Fruit fly (Drosophila melanogaster): Measurements from ENCODE around the gene Jon25Bii.

Gene Jon25Bii

DNA sequence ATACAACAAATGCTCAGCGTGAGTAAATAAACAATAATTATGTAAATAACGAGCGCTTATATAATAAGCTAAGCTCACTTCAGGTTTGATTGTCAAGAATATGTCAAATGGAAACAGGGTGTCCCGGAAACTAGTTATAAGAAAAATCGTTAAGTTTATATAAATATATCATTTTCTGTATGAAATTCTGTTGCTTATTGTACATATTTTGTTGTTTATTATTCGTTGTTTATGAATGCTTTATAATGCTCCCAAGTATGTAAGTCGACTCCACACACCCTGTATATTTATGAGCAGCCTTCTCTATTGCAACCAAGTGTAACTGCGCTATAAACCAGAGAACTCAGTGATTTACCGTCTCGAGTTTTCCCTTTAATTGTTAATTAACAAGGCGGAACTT, 22.4 kb downstream of the Jon25Bii start (continued):
- no peak for TF ChIP-seq CG15479 (GFP tag; optimal IDR thresholded peaks at IDR 0.05)
- peak; percentile 5 for TF ChIP-seq Sox102F (GFP tag; optimal IDR thresholded peaks at IDR 0.05)
- no peak for TF ChIP-seq kay (GFP tag; optimal IDR thresholded peaks at IDR 0.05)
- TF ChIP-seq CG17829 (tag; optimal IDR thresholded peaks at IDR 0.05), result no peak
- TF ChIP-seq ems (GFP tag; optimal IDR thresholded peaks at IDR 0.05), result no peak
- TF ChIP-seq CG1792 (GFP tag; optimal IDR thresholded peaks at IDR 0.05), result no peak
- peak in 1 of 2 experiments; percentile 73 for TF ChIP-seq Pdp1 (GFP tag; optimal IDR thresholded peaks at IDR 0.05)
- no peak for TF ChIP-seq CG2889 (GFP tag; IDR thresholded peaks at IDR 0.05)
- no peak for TF ChIP-seq lilli (GFP tag; optimal IDR thresholded peaks at IDR 0.05)
- TF ChIP-seq Ets65A (GFP tag), result no peak
- no peak for TF ChIP-seq Hsf (GFP tag; optimal IDR thresholded peaks at IDR 0.05)
- TF ChIP-seq CG10366 (GFP tag; IDR thresholded peaks at IDR 0.05), result 0 out of 2 replicates have a peak, but pooled peaks have one; percentile 8
- TF ChIP-seq mld (GFP tag; IDR thresholded peaks at IDR 0.05; ENCODE audit: partially characterized antibody), result no peak
- TF ChIP-seq gem (tag; optimal IDR thresholded peaks at IDR 0.05), result peak; percentile 49
- TF ChIP-seq hkb (optimal IDR thresholded peaks at IDR 0.05), result no peak
- 0 out of 2 replicates have a peak, but pooled peaks have one; percentile 13 for TF ChIP-seq hkb (GFP tag; IDR thresholded peaks at IDR 0.05)
- TF ChIP-seq CG16863 (GFP tag; optimal IDR thresholded peaks at IDR 0.05), result no peak
- TF ChIP-seq cas (GFP tag; IDR thresholded peaks at IDR 0.05), result no peak
- TF ChIP-seq CG31224 (GFP tag; IDR thresholded peaks at IDR 0.05), result no peak
- TF ChIP-seq CrebB (tag; optimal IDR thresholded peaks at IDR 0.05), result no peak
- no peak for TF ChIP-seq unc-4 (GFP tag; IDR thresholded peaks at IDR 0.05; ENCODE audit: partially characterized antibody)
- TF ChIP-seq CG14050 (GFP tag; IDR thresholded peaks at IDR 0.05), result 0 out of 3 replicates have a peak, but pooled peaks have one; percentile 10
- TF ChIP-seq CG13624 (GFP tag; optimal IDR thresholded peaks at IDR 0.05), result no peak
- TF ChIP-seq Sin3A (optimal IDR thresholded peaks at IDR 0.05), result no peak
- TF ChIP-seq CG11398 (GFP tag; optimal IDR thresholded peaks at IDR 0.05), result no peak
- TF ChIP-seq rib (GFP tag; IDR thresholded peaks at IDR 0.05), result no peak
- TF ChIP-seq ci (GFP tag; IDR thresholded peaks at IDR 0.05), result peak; percentile 68; the same call in 2 of the 3 replicates
- no peak for TF ChIP-seq ato (GFP tag; IDR thresholded peaks at IDR 0.05; ENCODE audit: partially characterized antibody)
- TF ChIP-seq da (GFP tag; optimal IDR thresholded peaks at IDR 0.05), result no peak
- TF ChIP-seq CG10431 (GFP tag; optimal IDR thresholded peaks at IDR 0.05), result no peak
- no peak for TF ChIP-seq repo (GFP tag; optimal IDR thresholded peaks at IDR 0.05)
- no peak for TF ChIP-seq ase (GFP tag; IDR thresholded peaks at IDR 0.05)
- TF ChIP-seq en (GFP tag; optimal IDR thresholded peaks at IDR 0.05), result no peak
- TF ChIP-seq CTCF (GFP tag; optimal IDR thresholded peaks at IDR 0.05), result no peak
- no peak for TF ChIP-seq Spps (tag; optimal IDR thresholded peaks at IDR 0.05)
- no peak for TF ChIP-seq CG8290 (GFP tag; optimal IDR thresholded peaks at IDR 0.05)
- TF ChIP-seq CG8290 (tag; optimal IDR thresholded peaks at IDR 0.05), result no peak
- TF ChIP-seq CG8478 (optimal IDR thresholded peaks at IDR 0.05), result no peak
- no peak for TF ChIP-seq CG2875 (GFP tag; optimal IDR thresholded peaks at IDR 0.05)
- no peak for TF ChIP-seq CG11504 (tag; optimal IDR thresholded peaks at IDR 0.05)
- TF ChIP-seq CG9437 (GFP tag; optimal IDR thresholded peaks at IDR 0.05), result no peak
- no peak for TF ChIP-seq bbx (GFP tag; IDR thresholded peaks at IDR 0.05; ENCODE audit: partially characterized antibody)
- TF ChIP-seq h (optimal IDR thresholded peaks at IDR 0.05), result no peak
- TF ChIP-seq gce (GFP tag; IDR thresholded peaks at IDR 0.05), result no peak
- no peak for TF ChIP-seq tin (GFP tag; optimal IDR thresholded peaks at IDR 0.05)
- TF ChIP-seq ara (GFP tag; IDR thresholded peaks at IDR 0.05), result peak; percentile 39; the same call in 1 of the 2 replicates
- no peak for TF ChIP-seq CG12942 (GFP tag; optimal IDR thresholded peaks at IDR 0.05)
- no peak for TF ChIP-seq CG4360 (GFP tag; IDR thresholded peaks at IDR 0.05)
- TF ChIP-seq Vsx1 (GFP tag; optimal IDR thresholded peaks at IDR 0.05), result no peak
- TF ChIP-seq Bgb (GFP tag; IDR thresholded peaks at IDR 0.05; ENCODE audit: partially characterized antibody), result no peak
- TF ChIP-seq C15 (GFP tag; IDR thresholded peaks at IDR 0.05), result no peak
- TF ChIP-seq E2f1 (GFP tag; IDR thresholded peaks at IDR 0.05), result peak; percentile 15; the same call in 1 of the 2 replicates
- TF ChIP-seq croc (GFP tag; conservative IDR thresholded peaks at IDR 0.05), result no peak
- peak; percentile 41 for TF ChIP-seq unpg (GFP tag; optimal IDR thresholded peaks at IDR 0.05)

All from whole organism, embryonic.